Worm (Caenorhabditis elegans): Measurements from ENCODE around the gene srd-35.

Gene srd-35

DNA sequence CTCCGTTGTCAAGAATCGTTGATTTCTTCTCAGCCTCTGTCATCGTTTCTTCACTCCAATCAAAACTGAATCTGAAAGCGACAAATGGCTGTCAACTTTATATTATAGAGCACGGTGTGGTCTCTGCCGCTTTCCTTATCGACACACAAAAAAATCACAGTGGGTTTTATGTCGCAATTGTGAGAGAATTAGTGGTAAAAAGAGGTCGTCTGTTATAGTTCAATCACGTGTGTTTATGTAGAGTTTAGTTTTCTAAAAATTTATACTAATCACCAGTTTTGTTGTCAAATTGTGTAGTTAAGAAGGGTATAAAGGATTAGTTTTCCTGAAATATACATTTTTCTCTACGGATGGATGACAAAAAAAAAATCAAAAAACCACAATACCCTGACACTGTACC is 29.2 kb upstream of the srd-35 start, which contains the start of gene T16G1.7 (continued):
- TF ChIP-seq tra-1 (GFP tag; IDR thresholded peaks at IDR 0.05), result 0 out of 2 replicates have a peak, but pooled peaks have one; percentile 42
- TF ChIP-seq pha-4 (GFP tag; IDR thresholded peaks at IDR 0.05), result no peak
- TF ChIP-seq pha-4 (tag; optimal IDR thresholded peaks at IDR 0.05), result no peak
- TF ChIP-seq set-16 (GFP tag; IDR thresholded peaks at IDR 0.05), result no peak
- TF ChIP-seq unc-62 (GFP tag; optimal IDR thresholded peaks at IDR 0.05 in 1 of 2), result peak in 1 of 2 experiments; percentile 26
- TF ChIP-seq unc-62 (tag; optimal IDR thresholded peaks at IDR 0.05), result no peak
- no peak for TF ChIP-seq zip-2 (tag; optimal IDR thresholded peaks at IDR 0.05)
- TF ChIP-seq daf-8 (GFP tag; IDR thresholded peaks at IDR 0.05), result no peak
- TF ChIP-seq lin-13 (GFP tag; optimal IDR thresholded peaks at IDR 0.05), result no peak
- no peak for TF ChIP-seq mxl-2 (GFP tag; conservative IDR thresholded peaks at IDR 0.05)
- no peak for TF ChIP-seq D1046.2 (GFP tag; IDR thresholded peaks at IDR 0.05)
- no peak for TF ChIP-seq nhr-42 (GFP tag; IDR thresholded peaks at IDR 0.05)
- no peak for TF ChIP-seq zfp-3 (GFP tag; conservative IDR thresholded peaks at IDR 0.05)
- no peak for TF ChIP-seq duxl-1 (tag; optimal IDR thresholded peaks at IDR 0.05; ENCODE audit: poor library complexity)
- no peak for TF ChIP-seq F44E2.7 (GFP tag; IDR thresholded peaks at IDR 0.05)
- TF ChIP-seq saeg-2 (GFP tag; IDR thresholded peaks at IDR 0.05), result no peak
- TF ChIP-seq lin-1 (GFP tag; IDR thresholded peaks at IDR 0.05), result peak; percentile 72; the same call in 1 of the 2 replicates
- TF ChIP-seq fkh-10 (GFP tag; optimal IDR thresholded peaks at IDR 0.05), result no peak
- TF ChIP-seq daf-12 (tag; optimal IDR thresholded peaks at IDR 0.05), result no peak
- no peak for TF ChIP-seq daf-19 (GFP tag; conservative IDR thresholded peaks at IDR 0.05)
- TF ChIP-seq gei-8 (GFP tag; optimal IDR thresholded peaks at IDR 0.05), result no peak
- no peak for TF ChIP-seq unc-130 (GFP tag; optimal IDR thresholded peaks at IDR 0.05)
- no peak for TF ChIP-seq lsy-2 (tag; optimal IDR thresholded peaks at IDR 0.05)
- no peak for TF ChIP-seq ces-1 (GFP tag; optimal IDR thresholded peaks at IDR 0.05)
- TF ChIP-seq mdl-1 (tag; optimal IDR thresholded peaks at IDR 0.05), result peak in 1 of 2 experiments; percentile 51
- TF ChIP-seq spr-3 (GFP tag; optimal IDR thresholded peaks at IDR 0.05), result no peak
- TF ChIP-seq F26F4.8 (GFP tag; conservative IDR thresholded peaks at IDR 0.05), result no peak
- no peak for TF ChIP-seq ceh-28 (tag; optimal IDR thresholded peaks at IDR 0.05)
- no peak for TF ChIP-seq snpc-1.2 (GFP tag; IDR thresholded peaks at IDR 0.05)
- no peak for TF ChIP-seq ztf-7 (tag; optimal IDR thresholded peaks at IDR 0.05)
- TF ChIP-seq ctbp-1 (GFP tag; IDR thresholded peaks at IDR 0.05), result no peak
- no peak for TF ChIP-seq dpl-1 (GFP tag; optimal IDR thresholded peaks at IDR 0.05)
- TF ChIP-seq tag-97 (GFP tag; IDR thresholded peaks at IDR 0.05), result no peak
- TF ChIP-seq nhr-28 (tag; optimal IDR thresholded peaks at IDR 0.05), result peak; percentile 96
- TF ChIP-seq ZK546.5 (tag; optimal IDR thresholded peaks at IDR 0.05), result no peak
- TF ChIP-seq hlh-11 (tag; optimal IDR thresholded peaks at IDR 0.05), result peak; percentile 82
- TF ChIP-seq mep-1 (tag; optimal IDR thresholded peaks at IDR 0.05), result no peak
- TF ChIP-seq skn-1 (tag; optimal IDR thresholded peaks at IDR 0.05), result no peak
- TF ChIP-seq T26A8.4 (GFP tag; IDR thresholded peaks at IDR 0.05), result no peak
- no peak for TF ChIP-seq ceh-62 (tag; optimal IDR thresholded peaks at IDR 0.05)
- peak; percentile 68 for TF ChIP-seq nhr-77 (tag; optimal IDR thresholded peaks at IDR 0.05)
- no peak for TF ChIP-seq F10B5.3 (tag; optimal IDR thresholded peaks at IDR 0.05)
- no peak for TF ChIP-seq hmg-1.1 (GFP tag; IDR thresholded peaks at IDR 0.05)
- TF ChIP-seq Y48G9A.11 (GFP tag; IDR thresholded peaks at IDR 0.05), result no peak
- no peak for TF ChIP-seq nhr-10 (tag; optimal IDR thresholded peaks at IDR 0.05)
- TF ChIP-seq lin-39 (tag; optimal IDR thresholded peaks at IDR 0.05), result no peak
- TF ChIP-seq R02D3.7 (tag; optimal IDR thresholded peaks at IDR 0.05), result no peak
- no peak for TF ChIP-seq attf-4 (tag; optimal IDR thresholded peaks at IDR 0.05)
- TF ChIP-seq rbr-2 (tag; optimal IDR thresholded peaks at IDR 0.05), result no peak
- TF ChIP-seq lim-7 (GFP tag; IDR thresholded peaks at IDR 0.05), result no peak
- TF ChIP-seq zip-11 (GFP tag; IDR thresholded peaks at IDR 0.05), result no peak
- TF ChIP-seq mes-2 (tag; optimal IDR thresholded peaks at IDR 0.05; ENCODE audit: poor library complexity, severe bottlenecking), result no peak
- TF ChIP-seq nhr-6 (tag; optimal IDR thresholded peaks at IDR 0.05), result no peak
- no peak for TF ChIP-seq arid-1 (GFP tag; conservative IDR thresholded peaks at IDR 0.05)

Measured in whole organism, L4 larva.